Fruit fly (Drosophila melanogaster) whole organism, wandering third instar larva: Measurements from ENCODE around the gene Fum4.

Source experiments
- Abd-B ChIP-seq: fragments of >200 bp; optimal IDR thresholded peaks from 2 replicates; lab custom pipeline; 2017; ENCODE audit warnings: missing biosample characterization, missing genetic modification characterization
- CG32264 ChIP-seq: fragments of 200-800 bp; sonication (Bioruptor generic); optimal IDR thresholded peaks from 2 replicates; lab custom pipeline; 2016; ENCODE audit warnings: missing biosample characterization, missing genetic modification characterization
- CrebA ChIP-seq: fragments of 200-800 bp; sonication (Bioruptor generic); optimal IDR thresholded peaks from 2 replicates; lab custom pipeline; 2016; ENCODE audit warnings: missing biosample characterization, mild to moderate bottlenecking, missing genetic modification characterization, borderline replicate concordance
- Vsx2 ChIP-seq: fragments of 200-300, 225-300 bp; sonication (Bioruptor generic); optimal IDR thresholded peaks from 2 replicates; lab custom pipeline; 2018; ENCODE audit warnings: missing biosample characterization, missing genetic modification characterization; ENCODE audit not compliant: partially characterized antibody
- h ChIP-seq: fragments of 200-800 bp; sonication (Bioruptor generic); optimal IDR thresholded peaks from 3 replicates; lab custom pipeline; 2016; ENCODE audit warnings: missing biosample characterization, mild to moderate bottlenecking, missing genetic modification characterization

- TF ChIP-seq CG32264 (GFP tag; lab: Kevin White, UChicago) (no peak), Vsx2 (GFP tag; lab: Kevin White, UChicago) (no peak), Abd-B (GFP tag; lab: Kevin White, UChicago) (no peak), h (GFP tag; lab: Kevin White, UChicago) (no peak), CrebA (GFP tag; lab: Kevin White, UChicago) (no peak)
Observed at dm6 chr2L:10231510-10231909, 40.2 kb upstream of the Fum4 start, which contains the start of gene ova.
